Worm (Caenorhabditis elegans): ENCODE data around the gene ZK616.2.

DNA sequence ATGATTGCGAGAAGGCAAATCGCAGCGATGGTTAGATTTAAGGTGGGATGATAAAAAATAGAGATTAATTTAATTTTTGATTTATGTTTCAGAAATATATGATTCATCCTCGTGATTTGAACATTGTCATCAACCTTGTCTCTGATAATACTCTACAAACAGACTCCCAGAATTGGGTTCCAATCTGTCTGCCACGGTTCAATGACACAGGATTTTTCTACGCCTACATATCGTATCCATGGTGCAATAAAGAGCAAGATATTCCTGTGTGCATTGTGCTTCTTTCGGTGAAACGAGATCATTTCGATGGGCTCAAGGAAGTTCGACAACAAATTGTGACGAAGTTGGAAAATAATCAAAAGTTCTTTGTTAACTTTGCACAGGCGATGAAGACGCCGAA, 29.7 kb upstream of the ZK616.2 start:
- TF ChIP-seq elt-3 (tag; optimal IDR thresholded peaks at IDR 0.05) (no peak), nhr-12 (tag; optimal IDR thresholded peaks at IDR 0.05) (no peak), sea-2 (GFP tag; optimal IDR thresholded peaks at IDR 0.05) (no peak), nhr-28 (tag; optimal IDR thresholded peaks at IDR 0.05) (no peak), aly-2 (tag; optimal IDR thresholded peaks at IDR 0.05) (no peak), unc-62 (GFP tag; optimal IDR thresholded peaks at IDR 0.05) (no peak), nhr-237 (tag; optimal IDR thresholded peaks at IDR 0.05) (no peak), ZK546.5 (tag; optimal IDR thresholded peaks at IDR 0.05) (no peak), nhr-25 (tag; optimal IDR thresholded peaks at IDR 0.05) (no peak), snpc-4 (tag; optimal IDR thresholded peaks at IDR 0.05) (no peak), nhr-23 (tag; optimal IDR thresholded peaks at IDR 0.05) (no peak), fkh-2 (tag; optimal IDR thresholded peaks at IDR 0.05) (no peak)

All from whole organism, L3 larva.